Fruit fly (Drosophila melanogaster) whole organism, embryonic: ENCODE measurements around the gene SelT.

Source experiments
- B-H2 ChIP-seq: fragments of 200-800 bp; sonication (Bioruptor generic); optimal IDR thresholded peaks from 2 replicates; lab custom pipeline; 2018; ENCODE audit warnings: missing biosample characterization, mild to moderate bottlenecking, missing genetic modification characterization
- Bgb ChIP-seq: fragments of 200-800 bp; sonication (Bioruptor generic); IDR thresholded peaks from 2 replicates; pipeline ENCODE4 v1.3.6; 2022; ENCODE audit warnings: missing biosample characterization, missing genetic modification characterization; ENCODE audit not compliant: partially characterized antibody
- CG10274 ChIP-seq: fragments of 200-800 bp; sonication (Bioruptor generic); optimal IDR thresholded peaks from 3 replicates; lab custom pipeline; 2017; ENCODE audit warnings: missing biosample characterization, mild to moderate bottlenecking, missing genetic modification characterization
- CG11456 ChIP-seq: fragments of 200-800 bp; sonication (Bioruptor generic); IDR thresholded peaks from 3 replicates; pipeline ENCODE4 v1.3.6; 2022; ENCODE audit warnings: missing biosample characterization, missing genetic modification characterization
- CG12744 ChIP-seq: fragments of 200-800 bp; sonication (Bioruptor generic); optimal IDR thresholded peaks from 2 replicates; lab custom pipeline; 2016; ENCODE audit warnings: missing biosample characterization, missing genetic modification characterization
- CG16815 ChIP-seq: fragments of 200-800 bp; sonication (Bioruptor generic); optimal IDR thresholded peaks from 3 replicates; lab custom pipeline; 2017; ENCODE audit warnings: missing biosample characterization, mild to moderate bottlenecking, missing genetic modification characterization
- CG17359 ChIP-seq: fragments of 200-800 bp; sonication (Bioruptor generic); optimal IDR thresholded peaks from 3 replicates; lab custom pipeline; 2018; ENCODE audit warnings: missing biosample characterization, mild to moderate bottlenecking, missing genetic modification characterization, moderate library complexity
- CG17361 ChIP-seq: fragments of 200-800 bp; sonication (Bioruptor generic); IDR thresholded peaks from 3 replicates; pipeline ENCODE4 v1.3.6; 2022; ENCODE audit warnings: missing biosample characterization, missing genetic modification characterization
- CG17568 ChIP-seq: fragments of 200-800 bp; sonication (Bioruptor generic); optimal IDR thresholded peaks from 2 replicates; lab custom pipeline; 2018; ENCODE audit warnings: missing biosample characterization, mild to moderate bottlenecking, missing genetic modification characterization, moderate library complexity
- CG18011 ChIP-seq: fragments of 200-800 bp; sonication (Bioruptor generic); optimal IDR thresholded peaks from 2 replicates; lab custom pipeline; 2017; ENCODE audit warnings: missing biosample characterization, missing genetic modification characterization, mild to moderate bottlenecking, moderate library complexity, missing genotype
- CG18619 ChIP-seq: fragments of 200-800 bp; sonication (Bioruptor generic); optimal IDR thresholded peaks from 3 replicates; lab custom pipeline; 2017; ENCODE audit warnings: missing biosample characterization, mild to moderate bottlenecking, missing genetic modification characterization
- CG2199 ChIP-seq: fragments of 200-800 bp; sonication (Bioruptor generic); IDR thresholded peaks from 3 replicates; pipeline ENCODE4 v1.3.6; 2022; ENCODE audit warnings: missing biosample characterization, missing genetic modification characterization
- CG2712 ChIP-seq: fragments of 200-800 bp; optimal IDR thresholded peaks from 3 replicates; lab custom pipeline; 2019; ENCODE audit warnings: missing biosample characterization, mild to moderate bottlenecking, missing genetic modification characterization, moderate library complexity
- CG33213 ChIP-seq: fragments of 200-800 bp; sonication (Bioruptor generic); optimal IDR thresholded peaks from 3 replicates; lab custom pipeline; 2016; ENCODE audit warnings: missing biosample characterization, missing genetic modification characterization
- CG4617 ChIP-seq: fragments of 200-800 bp; sonication (Bioruptor generic); optimal IDR thresholded peaks from 3 replicates; lab custom pipeline; 2016; ENCODE audit warnings: missing biosample characterization, missing genetic modification characterization, borderline replicate concordance
- CG4730 ChIP-seq: fragments of 200-800 bp; sonication (Bioruptor generic); IDR thresholded peaks from 2 replicates; pipeline ENCODE4 v1.3.6; 2022; ENCODE audit warnings: missing biosample characterization, missing genetic modification characterization
- CG6175 ChIP-seq: fragments of 200-800 bp; sonication (Bioruptor generic); IDR thresholded peaks from 3 replicates; pipeline ENCODE4 v1.3.6; 2022; ENCODE audit warnings: missing biosample characterization, missing genetic modification characterization
- CG6254 ChIP-seq: fragments of 200-800 bp; sonication (Bioruptor generic); optimal IDR thresholded peaks from 3 replicates; lab custom pipeline; 2017; ENCODE audit warnings: mild to moderate bottlenecking, missing biosample characterization, missing genetic modification reagents, missing genetic modification characterization
- CG6689 ChIP-seq: fragments of 200-800 bp; sonication (Bioruptor generic); IDR thresholded peaks from 2 replicates; pipeline ENCODE4 v1.3.6; 2022; ENCODE audit warnings: missing biosample characterization, missing genetic modification characterization
- CG8388 ChIP-seq: fragments of 200-800 bp; sonication (Bioruptor generic); optimal IDR thresholded peaks from 2 replicates; lab custom pipeline; 2019; ENCODE audit warnings: missing biosample characterization, mild to moderate bottlenecking, missing genetic modification characterization, moderate library complexity
- CG8924 ChIP-seq: fragments of 200-800 bp; optimal IDR thresholded peaks from 3 replicates; lab custom pipeline; 2019; ENCODE audit warnings: missing biosample characterization, mild to moderate bottlenecking, missing genetic modification characterization, moderate library complexity
- CTCF ChIP-seq: fragments of 200-800 bp; sonication (Bioruptor generic); optimal IDR thresholded peaks from 2 replicates; lab custom pipeline; 2017; ENCODE audit warnings: missing biosample characterization, mild to moderate bottlenecking, missing genetic modification characterization, moderate library complexity
- Doc2 ChIP-seq: fragments of 200-800 bp; sonication (Bioruptor generic); IDR thresholded peaks from 2 replicates; pipeline ENCODE4 v1.3.6; 2022; ENCODE audit warnings: missing biosample characterization, missing genetic modification characterization
- Dp ChIP-seq: fragments of 200-800 bp; sonication (Bioruptor generic); optimal IDR thresholded peaks from 2 replicates; lab custom pipeline; 2018; ENCODE audit warnings: missing biosample characterization, mild to moderate bottlenecking, missing genetic modification characterization, moderate library complexity
- E2f2 ChIP-seq: fragments of 200-800 bp; sonication (Bioruptor generic); IDR thresholded peaks from 2 replicates; pipeline ENCODE4 v1.3.6; 2022; ENCODE audit warnings: missing biosample characterization, missing genetic modification characterization
- Fer3 ChIP-seq: fragments of 200-800 bp; sonication (Bioruptor generic); optimal IDR thresholded peaks from 2 replicates; lab custom pipeline; 2018; ENCODE audit warnings: missing biosample characterization, mild to moderate bottlenecking, missing genetic modification characterization, moderate library complexity
- Hand ChIP-seq: fragments of 200-800 bp; sonication (Bioruptor generic); optimal IDR thresholded peaks from 2 replicates; lab custom pipeline; 2017; ENCODE audit warnings: mild to moderate bottlenecking, missing biosample characterization, missing genetic modification reagents, missing genetic modification characterization
- Hmx ChIP-seq: fragments of 200-800 bp; sonication (Bioruptor generic); optimal IDR thresholded peaks from 2 replicates; lab custom pipeline; 2016; ENCODE audit warnings: missing biosample characterization, missing genetic modification characterization
- Hr51 ChIP-seq, 2 experiments: fragments of 200-800 bp; sonication (Bioruptor generic); optimal IDR thresholded peaks; 2 replicates in 1 of 2; 3 replicates in 1 of 2; lab custom pipeline; 2016 to 2018; ENCODE audit warnings: missing biosample characterization in 2 of 2, missing genetic modification characterization in 2 of 2, mild to moderate bottlenecking in 1 of 2, moderate library complexity in 1 of 2
- Jarid2 ChIP-seq: fragments of 200-800 bp; sonication (Bioruptor generic); optimal IDR thresholded peaks from 3 replicates; lab custom pipeline; 2017; ENCODE audit warnings: mild to moderate bottlenecking, missing biosample characterization, missing genetic modification reagents, missing genetic modification characterization
- MESR4 ChIP-seq: fragments of 200-800 bp; sonication (Bioruptor generic); optimal IDR thresholded peaks from 2 replicates; lab custom pipeline; 2018; ENCODE audit warnings: missing biosample characterization, mild to moderate bottlenecking, missing genetic modification characterization, moderate library complexity
- MTF-1 ChIP-seq: fragments of 200-800 bp; sonication (Bioruptor generic); optimal IDR thresholded peaks from 2 replicates; lab custom pipeline; 2018; ENCODE audit warnings: missing biosample characterization, mild to moderate bottlenecking, missing genetic modification characterization, borderline replicate concordance
- Max ChIP-seq: fragments of 200-800 bp; sonication (Bioruptor generic); optimal IDR thresholded peaks from 2 replicates; lab custom pipeline; 2016; ENCODE audit warnings: missing biosample characterization, mild to moderate bottlenecking, missing genetic modification characterization
- Nf-YA ChIP-seq: fragments of 200-800 bp; sonication (Bioruptor generic); IDR thresholded peaks from 2 replicates; pipeline ENCODE4 v1.3.6; 2022; ENCODE audit warnings: missing biosample characterization, missing genetic modification characterization
- NfI ChIP-seq: fragments of 200-800 bp; sonication (Bioruptor generic); optimal IDR thresholded peaks from 3 replicates; lab custom pipeline; 2018; ENCODE audit warnings: missing biosample characterization, mild to moderate bottlenecking, missing genetic modification characterization, moderate library complexity
- Optix ChIP-seq: fragments of 200-800 bp; sonication (Bioruptor generic); IDR thresholded peaks from 3 replicates; pipeline ENCODE4 v1.3.6; 2022; ENCODE audit warnings: missing biosample characterization, missing genetic modification characterization
- Spps ChIP-seq: fragments of 200-800 bp; sonication (Bioruptor generic); optimal IDR thresholded peaks from 2 replicates; lab custom pipeline; 2018; ENCODE audit warnings: missing biosample characterization, mild to moderate bottlenecking, missing genetic modification characterization
- bab2 ChIP-seq: fragments of 200-800 bp; sonication (Bioruptor generic); optimal IDR thresholded peaks from 2 replicates; lab custom pipeline; 2016; ENCODE audit warnings: missing biosample characterization, missing genetic modification characterization
- bigmax ChIP-seq: fragments of 200-800 bp; sonication (Bioruptor generic); optimal IDR thresholded peaks from 2 replicates; lab custom pipeline; 2018; ENCODE audit warnings: missing biosample characterization, mild to moderate bottlenecking, missing genetic modification characterization
- chif ChIP-seq, 2 experiments: fragments of 200-800 bp; sonication (Bioruptor generic); optimal IDR thresholded peaks; 3 replicates each; lab custom pipeline; 2016; ENCODE audit warnings: missing biosample characterization in 2 of 2, missing genetic modification characterization in 2 of 2
- insv ChIP-seq, 2 experiments: fragments of 200-800 bp; sonication (Bioruptor generic); optimal IDR thresholded peaks; 3 replicates each; lab custom pipeline; 2016 to 2018; ENCODE audit warnings: missing biosample characterization in 2 of 2, missing genetic modification characterization in 2 of 2
- jigr1 ChIP-seq: fragments of 200-800 bp; sonication (Bioruptor generic); IDR thresholded peaks from 3 replicates; pipeline ENCODE4 v1.3.6; 2022; ENCODE audit warnings: missing biosample characterization, missing genetic modification characterization
- jing ChIP-seq: fragments of 200-800 bp; sonication (Bioruptor generic); optimal IDR thresholded peaks from 2 replicates; lab custom pipeline; 2018; ENCODE audit warnings: missing biosample characterization, mild to moderate bottlenecking, missing genetic modification characterization
- odd ChIP-seq: fragments of 200-800 bp; sonication (Bioruptor generic); optimal IDR thresholded peaks from 2 replicates; lab custom pipeline; 2017; ENCODE audit warnings: missing biosample characterization, mild to moderate bottlenecking, missing genetic modification characterization
- pita ChIP-seq: fragments of 200-800 bp; sonication (Bioruptor generic); optimal IDR thresholded peaks from 2 replicates; lab custom pipeline; 2017; ENCODE audit warnings: missing biosample characterization, mild to moderate bottlenecking, missing genetic modification characterization
- run ChIP-seq: fragments of 200-800 bp; sonication (Bioruptor generic); optimal IDR thresholded peaks from 3 replicates; lab custom pipeline; 2018; ENCODE audit warnings: missing biosample characterization, mild to moderate bottlenecking, missing genetic modification characterization
- sim ChIP-seq: fragments of 200-800 bp; sonication (Bioruptor generic); IDR thresholded peaks from 2 replicates; pipeline ENCODE4 v1.3.6; 2022; ENCODE audit warnings: missing biosample characterization, missing genetic modification characterization
- sima ChIP-seq: fragments of 200-800 bp; sonication (Bioruptor generic); optimal IDR thresholded peaks from 2 replicates; lab custom pipeline; 2016; ENCODE audit warnings: missing biosample characterization, missing genetic modification characterization
- unpg ChIP-seq: fragments of 200-800 bp; sonication (Bioruptor generic); optimal IDR thresholded peaks from 3 replicates; lab custom pipeline; 2018; ENCODE audit warnings: missing biosample characterization, mild to moderate bottlenecking, missing genetic modification characterization, moderate library complexity
- vvl ChIP-seq: fragments of 200-800 bp; sonication (Bioruptor generic); IDR thresholded peaks from 2 replicates; pipeline ENCODE4 v1.3.6; 2022; ENCODE audit warnings: missing biosample characterization, missing genetic modification characterization
- z ChIP-seq: fragments of 200-800 bp; sonication (Bioruptor generic); IDR thresholded peaks from 3 replicates; pipeline ENCODE4 v1.3.6; 2022; ENCODE audit warnings: missing biosample characterization, missing genetic modification characterization
- zfh1 ChIP-seq: fragments of 200-800 bp; sonication (Bioruptor generic); IDR thresholded peaks from 3 replicates; pipeline ENCODE4 v1.3.6; 2022; ENCODE audit warnings: missing biosample characterization, missing genetic modification characterization

SelT gene

dm6 chr2L:5042076-5042475 is 31.4 kb downstream of the SelT start (continued):
- no peak for TF ChIP-seq Jarid2 (GFP tag; lab: Kevin White, UChicago)
- no peak for TF ChIP-seq E2f2 (GFP tag; lab: Robert Waterston, UW)
- TF ChIP-seq CG6175: no peak
- TF ChIP-seq odd (GFP tag; lab: Kevin White, UChicago): no peak
- no peak for TF ChIP-seq MESR4 (GFP tag; lab: Kevin White, UChicago)
- no peak for TF ChIP-seq Doc2
- TF ChIP-seq B-H2 (GFP tag; lab: Kevin White, UChicago): no peak
- TF ChIP-seq CG17359: peak; percentile 31
- TF ChIP-seq CG8924 (tag; lab: Kevin White, UChicago): peak; percentile 27
- peak; percentile 60 for TF ChIP-seq CG2712
- no peak for TF ChIP-seq CG18619 (GFP tag; lab: Kevin White, UChicago)
- TF ChIP-seq CG6254: no peak
- no peak for TF ChIP-seq bigmax (GFP tag; lab: Kevin White, UChicago)
- no peak for TF ChIP-seq jigr1 (GFP tag; lab: Robert Waterston, UW)
- TF ChIP-seq CG11456: no peak
- no peak for TF ChIP-seq Max (GFP tag; lab: Kevin White, UChicago)
- TF ChIP-seq CG4730 (GFP tag; lab: Robert Waterston, UW): no peak
- TF ChIP-seq Spps (tag; lab: Kevin White, UChicago): no peak
- TF ChIP-seq CG12744 (GFP tag; lab: Kevin White, UChicago): no peak
- no peak for TF ChIP-seq CG2199 (GFP tag; lab: Robert Waterston, UW)
- TF ChIP-seq CG8388 (GFP tag; lab: Kevin White, UChicago): peak; percentile 15
- TF ChIP-seq Hand: no peak
- TF ChIP-seq Fer3: peak; percentile 11
- no peak for TF ChIP-seq zfh1
- no peak for TF ChIP-seq sim (GFP tag; lab: Robert Waterston, UW)
- no peak for TF ChIP-seq CG33213 (GFP tag; lab: Kevin White, UChicago)
- no peak for TF ChIP-seq CG18011 (GFP tag; lab: Kevin White, UChicago)
- TF ChIP-seq chif (GFP tag; optimal IDR thresholded peaks at IDR 0.05; lab: Kevin White, UChicago): no peak
- peak; percentile 53; the same call in 2 of the 3 replicates for TF ChIP-seq CG17361 (GFP tag; lab: Robert Waterston, UW)
- no peak for TF ChIP-seq NfI
- TF ChIP-seq CTCF (GFP tag; lab: Kevin White, UChicago): no peak
- no peak for TF ChIP-seq insv (GFP tag; optimal IDR thresholded peaks at IDR 0.05; lab: Kevin White, UChicago)
- no peak for TF ChIP-seq vvl (GFP tag; lab: Robert Waterston, UW)
- TF ChIP-seq z: no peak
- TF ChIP-seq CG4617: no peak
- TF ChIP-seq Hmx (GFP tag; lab: Kevin White, UChicago): no peak
- no peak for TF ChIP-seq sima (GFP tag; lab: Kevin White, UChicago)
- peak; percentile 48 for TF ChIP-seq unpg (GFP tag; lab: Kevin White, UChicago)
- no peak for TF ChIP-seq MTF-1 (GFP tag; lab: Kevin White, UChicago)
- TF ChIP-seq CG16815 (GFP tag; lab: Kevin White, UChicago): peak; percentile 5
- TF ChIP-seq CG17568: no peak
- no peak for TF ChIP-seq Nf-YA (GFP tag; lab: Robert Waterston, UW)
- no peak for TF ChIP-seq Optix (GFP tag; lab: Robert Waterston, UW)
- TF ChIP-seq Dp: no peak
- TF ChIP-seq bab2 (GFP tag; lab: Kevin White, UChicago): no peak
- 0 out of 2 replicates have a peak, but pooled peaks have one; percentile 32 for TF ChIP-seq CG6689 (GFP tag; lab: Robert Waterston, UW)
- TF ChIP-seq CG10274: no peak
- TF ChIP-seq jing (GFP tag; lab: Kevin White, UChicago): no peak
- no peak for TF ChIP-seq pita (GFP tag; lab: Kevin White, UChicago)
- TF ChIP-seq Hr51 (GFP tag; optimal IDR thresholded peaks at IDR 0.05; lab: Kevin White, UChicago): peak in 1 of 2 experiments; percentile 40
- no peak for TF ChIP-seq Bgb (GFP tag; lab: Robert Waterston, UW)
- no peak for TF ChIP-seq run (tag; lab: Kevin White, UChicago)
